Fruit fly (Drosophila melanogaster): ENCODE measurements around the gene IntS11.

dm6 chr3R:29715277-29715676 is 29.9 kb upstream of the IntS11 start, which contains the start of gene Dup99B:
- TF ChIP-seq CG14655 (GFP tag; optimal IDR thresholded peaks at IDR 0.05) (no peak), CG12605 (GFP tag; IDR thresholded peaks at IDR 0.05) (no peak), CG4496 (GFP tag; IDR thresholded peaks at IDR 0.05) (no peak), CG34367 (tag; optimal IDR thresholded peaks at IDR 0.05) (no peak), EcR (GFP tag; optimal IDR thresholded peaks at IDR 0.05) (no peak), Ets98B (GFP tag; IDR thresholded peaks at IDR 0.05) (no peak), CG8301 (tag; optimal IDR thresholded peaks at IDR 0.05) (no peak)
